Fruit fly (Drosophila melanogaster) whole organism, embryonic: Measurements from ENCODE around the gene Os-C.

Experiments
- CG10267 ChIP-seq: fragments of 200-800 bp; sonication (Bioruptor generic); optimal IDR thresholded peaks from 2 replicates; lab custom pipeline; 2018; ENCODE audit warnings: missing biosample characterization, mild to moderate bottlenecking, missing genetic modification characterization, moderate library complexity
- CG11085 ChIP-seq: fragments of 200-800 bp; sonication (Bioruptor generic); IDR thresholded peaks from 2 replicates; pipeline ENCODE4 v1.3.6; 2022; ENCODE audit warnings: missing biosample characterization, missing genetic modification characterization
- CG11504 ChIP-seq: fragments of 200-800 bp; sonication (Bioruptor generic); optimal IDR thresholded peaks from 3 replicates; lab custom pipeline; 2019; ENCODE audit warnings: missing biosample characterization, mild to moderate bottlenecking, missing genetic modification characterization, moderate library complexity
- CG12155 ChIP-seq: fragments of 200-800 bp; sonication (Bioruptor generic); optimal IDR thresholded peaks from 3 replicates; lab custom pipeline; 2016; ENCODE audit warnings: missing biosample characterization, missing genetic modification characterization
- CG13123 ChIP-seq: fragments of 200-800 bp; sonication (Bioruptor generic); optimal IDR thresholded peaks from 2 replicates; lab custom pipeline; 2016; ENCODE audit warnings: missing biosample characterization, missing genetic modification characterization
- CG13424 ChIP-seq: fragments of 200-800 bp; sonication (Bioruptor generic); optimal IDR thresholded peaks from 2 replicates; lab custom pipeline; 2019; ENCODE audit warnings: missing biosample characterization, mild to moderate bottlenecking, missing genetic modification characterization, moderate library complexity
- CG13894 ChIP-seq: fragments of 200-800 bp; sonication (Bioruptor generic); optimal IDR thresholded peaks from 3 replicates; lab custom pipeline; 2018; ENCODE audit warnings: missing biosample characterization, mild to moderate bottlenecking, missing genetic modification characterization, moderate library complexity
- CG14710 ChIP-seq: fragments of 200-800 bp; sonication (Bioruptor generic); optimal IDR thresholded peaks from 3 replicates; lab custom pipeline; 2019; ENCODE audit warnings: missing biosample characterization, mild to moderate bottlenecking, missing genetic modification characterization, moderate library complexity
- CG15514 ChIP-seq: fragments of 200-800 bp; sonication (Bioruptor generic); optimal IDR thresholded peaks from 3 replicates; lab custom pipeline; 2017; ENCODE audit warnings: missing biosample characterization, missing genetic modification characterization, mild to moderate bottlenecking, moderate library complexity, missing genetic modification reagents
- CG1602 ChIP-seq: fragments of 200-800 bp; sonication (Bioruptor generic); optimal IDR thresholded peaks from 3 replicates; lab custom pipeline; 2016; ENCODE audit warnings: missing biosample characterization, missing genetic modification characterization
- CG17829 ChIP-seq: fragments of 200-800 bp; optimal IDR thresholded peaks from 2 replicates; lab custom pipeline; 2019; ENCODE audit warnings: missing biosample characterization, mild to moderate bottlenecking, missing genetic modification characterization, moderate library complexity
- CG18011 ChIP-seq: fragments of 200-800 bp; sonication (Bioruptor generic); optimal IDR thresholded peaks from 2 replicates; lab custom pipeline; 2017; ENCODE audit warnings: missing biosample characterization, missing genetic modification characterization, mild to moderate bottlenecking, moderate library complexity, missing genotype
- CG2202 ChIP-seq: fragments of 200-800 bp; sonication (Bioruptor generic); optimal IDR thresholded peaks from 2 replicates; lab custom pipeline; 2018; ENCODE audit warnings: missing biosample characterization, mild to moderate bottlenecking, missing genetic modification characterization
- CG2678 ChIP-seq: fragments of 200-800 bp; sonication (Bioruptor generic); optimal IDR thresholded peaks from 3 replicates; lab custom pipeline; 2019; ENCODE audit warnings: missing biosample characterization, mild to moderate bottlenecking, missing genetic modification characterization, moderate library complexity
- CG2712 ChIP-seq: fragments of 200-800 bp; optimal IDR thresholded peaks from 3 replicates; lab custom pipeline; 2019; ENCODE audit warnings: missing biosample characterization, mild to moderate bottlenecking, missing genetic modification characterization, moderate library complexity
- CG34376 ChIP-seq: fragments of 200-800 bp; sonication (Bioruptor generic); optimal IDR thresholded peaks from 2 replicates; lab custom pipeline; 2018; ENCODE audit warnings: missing biosample characterization, mild to moderate bottlenecking, missing genetic modification characterization
- CG3726 ChIP-seq: fragments of 200-800 bp; sonication (Bioruptor generic); IDR thresholded peaks from 3 replicates; pipeline ENCODE4, ENCODE4 v1.3.6; 2022; ENCODE audit warnings: missing biosample characterization, missing genetic modification characterization
- CG3847 ChIP-seq: fragments of 200-800 bp; sonication (Bioruptor generic); IDR thresholded peaks from 2 replicates; pipeline ENCODE4 v1.3.6; 2022; ENCODE audit warnings: missing biosample characterization, missing genetic modification characterization
- CG4707 ChIP-seq: fragments of 200-800 bp; sonication (Bioruptor generic); optimal IDR thresholded peaks from 2 replicates; lab custom pipeline; 2018; ENCODE audit warnings: missing biosample characterization, mild to moderate bottlenecking, missing genetic modification characterization, moderate library complexity
- CG5953 ChIP-seq: fragments of 200-800 bp; sonication (Bioruptor generic); IDR thresholded peaks from 2 replicates; pipeline ENCODE4 v1.3.6; 2022; ENCODE audit warnings: missing biosample characterization, missing genetic modification characterization
- CG6689 ChIP-seq: fragments of 200-800 bp; sonication (Bioruptor generic); IDR thresholded peaks from 2 replicates; pipeline ENCODE4 v1.3.6; 2022; ENCODE audit warnings: missing biosample characterization, missing genetic modification characterization
- CG7839 ChIP-seq: fragments of 200-800 bp; sonication (Bioruptor generic); optimal IDR thresholded peaks from 3 replicates; lab custom pipeline; 2018; ENCODE audit warnings: missing biosample characterization, mild to moderate bottlenecking, missing genetic modification characterization, moderate library complexity
- Dp ChIP-seq: fragments of 200-800 bp; sonication (Bioruptor generic); optimal IDR thresholded peaks from 2 replicates; lab custom pipeline; 2018; ENCODE audit warnings: missing biosample characterization, mild to moderate bottlenecking, missing genetic modification characterization, moderate library complexity
- HLHmδ ChIP-seq: fragments of 200-800 bp; sonication (Bioruptor generic); optimal IDR thresholded peaks from 2 replicates; lab custom pipeline; 2018; ENCODE audit warnings: missing biosample characterization, mild to moderate bottlenecking, missing genetic modification characterization, moderate library complexity
- Hr78 ChIP-seq, 2 experiments: fragments of 200-800 bp in 1 of 2; fragments of >200 bp in 1 of 2; sonication (Bioruptor generic) in 1 of 2; optimal IDR thresholded peaks; 2 replicates each; lab custom pipeline; 2017 to 2019; ENCODE audit warnings: missing biosample characterization in 2 of 2, missing genetic modification characterization in 2 of 2, mild to moderate bottlenecking in 1 of 2, moderate library complexity in 1 of 2
- Hsf ChIP-seq: fragments of 200-800 bp; sonication (Bioruptor generic); optimal IDR thresholded peaks from 3 replicates; lab custom pipeline; 2016; ENCODE audit warnings: missing biosample characterization, missing genetic modification characterization
- Lhr ChIP-seq: fragments of 200-800 bp; sonication (Bioruptor generic); optimal IDR thresholded peaks from 3 replicates; lab custom pipeline; 2017; ENCODE audit warnings: mild to moderate bottlenecking, missing biosample characterization, missing genetic modification reagents, missing genetic modification characterization
- MESR4 ChIP-seq: fragments of 200-800 bp; sonication (Bioruptor generic); optimal IDR thresholded peaks from 2 replicates; lab custom pipeline; 2018; ENCODE audit warnings: missing biosample characterization, mild to moderate bottlenecking, missing genetic modification characterization, moderate library complexity
- Med ChIP-seq: fragments of 200-800 bp; sonication (Bioruptor generic); peaks from one replicate; lab custom pipeline; 2016; ENCODE audit warnings: missing biosample characterization, missing genetic modification characterization, mild to moderate bottlenecking, inconsistent platforms, moderate library complexity
- Sry-β ChIP-seq: fragments of 200-800 bp; sonication (Bioruptor generic); optimal IDR thresholded peaks from 2 replicates; lab custom pipeline; 2018; ENCODE audit warnings: missing biosample characterization, mild to moderate bottlenecking, missing genetic modification characterization, moderate library complexity
- al ChIP-seq: fragments of 200-800 bp; sonication (Bioruptor generic); IDR thresholded peaks from 2 replicates; pipeline ENCODE4 v1.3.6; 2022; ENCODE audit warnings: missing biosample characterization, missing genetic modification characterization
- ash1 ChIP-seq: fragments of 200-800 bp; sonication (Bioruptor generic); optimal IDR thresholded peaks from 2 replicates; lab custom pipeline; 2018; ENCODE audit warnings: missing biosample characterization, mild to moderate bottlenecking, missing genetic modification characterization
- chn ChIP-seq: fragments of 200-800 bp; sonication (Bioruptor generic); optimal IDR thresholded peaks from 2 replicates; lab custom pipeline; 2016; ENCODE audit warnings: missing biosample characterization, missing genetic modification characterization
- gem ChIP-seq: fragments of 200-800 bp; sonication (Bioruptor generic); optimal IDR thresholded peaks from 2 replicates; lab custom pipeline; 2019; ENCODE audit warnings: missing biosample characterization, mild to moderate bottlenecking, missing genetic modification characterization, moderate library complexity
- gfzf ChIP-seq: fragments of 200-800 bp; sonication (Bioruptor generic); optimal IDR thresholded peaks from 2 replicates; lab custom pipeline; 2016; ENCODE audit warnings: missing biosample characterization, mild to moderate bottlenecking, missing genetic modification characterization, moderate library complexity
- grau ChIP-seq: fragments of 200-800 bp; optimal IDR thresholded peaks from 3 replicates; lab custom pipeline; 2019; ENCODE audit warnings: missing biosample characterization, mild to moderate bottlenecking, missing genetic modification characterization, moderate library complexity
- hb ChIP-seq: fragments of 200-800 bp; sonication (Bioruptor generic); IDR thresholded peaks from 3 replicates; pipeline ENCODE4 v1.3.6; 2022; ENCODE audit warnings: missing biosample characterization, missing genetic modification characterization; ENCODE audit not compliant: partially characterized antibody
- inv ChIP-seq: fragments of 200-800 bp; sonication (Bioruptor generic); IDR thresholded peaks from 2 replicates; pipeline ENCODE4 v1.3.6; 2022; ENCODE audit warnings: missing biosample characterization, missing genetic modification characterization; ENCODE audit not compliant: partially characterized antibody
- lmd ChIP-seq: fragments of 200-800 bp; sonication (Bioruptor generic); IDR thresholded peaks from 2 replicates; pipeline ENCODE4 v1.3.6; 2022; ENCODE audit warnings: missing biosample characterization, missing genetic modification characterization
- lola ChIP-seq, 3 experiments: fragments of >200 bp in 2 of 3; fragments of 200-800 bp in 1 of 3; sonication (Bioruptor generic) in 1 of 3; optimal IDR thresholded peaks; 2 replicates each; lab custom pipeline; 2017 to 2019; ENCODE audit warnings: missing biosample characterization in 3 of 3, missing genetic modification characterization in 3 of 3, mild to moderate bottlenecking in 1 of 3, moderate library complexity in 1 of 3
- sens ChIP-seq: fragments of 200-800 bp; sonication (Bioruptor generic); peaks from one replicate; lab custom pipeline; 2016; ENCODE audit warnings: missing biosample characterization, missing genetic modification characterization
- ssp ChIP-seq: fragments of 200-800 bp; sonication (Bioruptor generic); IDR thresholded peaks from 2 replicates; pipeline ENCODE4 v1.3.6; 2022; ENCODE audit warnings: missing biosample characterization, missing genetic modification characterization
- stwl ChIP-seq: fragments of 200-800 bp; sonication (Bioruptor generic); optimal IDR thresholded peaks from 3 replicates; lab custom pipeline; 2018; ENCODE audit warnings: missing biosample characterization, mild to moderate bottlenecking, missing genetic modification characterization, moderate library complexity
- tna ChIP-seq: fragments of 200-800 bp; sonication (Bioruptor generic); IDR thresholded peaks from 2 replicates; pipeline ENCODE4 v1.3.6; 2022; ENCODE audit warnings: missing biosample characterization, missing genetic modification characterization; ENCODE audit not compliant: partially characterized antibody
- zen ChIP-seq: fragments of 200-800 bp; sonication (Bioruptor generic); optimal IDR thresholded peaks from 3 replicates; lab custom pipeline; 2018; ENCODE audit warnings: missing biosample characterization, mild to moderate bottlenecking, missing genetic modification characterization, moderate library complexity
- zf30C ChIP-seq: fragments of 200-800 bp; sonication (Bioruptor generic); optimal IDR thresholded peaks from 3 replicates; lab custom pipeline; 2018; ENCODE audit warnings: missing biosample characterization, mild to moderate bottlenecking, missing genetic modification characterization
- zfh1 ChIP-seq: fragments of 200-800 bp; sonication (Bioruptor generic); IDR thresholded peaks from 3 replicates; pipeline ENCODE4 v1.3.6; 2022; ENCODE audit warnings: missing biosample characterization, missing genetic modification characterization

Os-C gene

dm6 chr3R:7998778-7999177, 20.0 kb downstream of the Os-C start (continued):
- TF ChIP-seq tna (GFP tag; lab: Robert Waterston, UW) = no peak
- no peak for TF ChIP-seq al
- TF ChIP-seq CG13894 (tag; lab: Kevin White, UChicago) = peak; percentile 69
- peak; percentile 27 for TF ChIP-seq Med (GFP tag; lab: Kevin White, UChicago)
- no peak for TF ChIP-seq lmd (GFP tag; lab: Robert Waterston, UW)
- no peak for TF ChIP-seq chn (GFP tag; lab: Kevin White, UChicago)
- no peak for TF ChIP-seq zfh1
- no peak for TF ChIP-seq CG34376 (GFP tag; lab: Kevin White, UChicago)
- TF ChIP-seq CG3726 (GFP tag; lab: Robert Waterston, UW) = no peak
- no peak for TF ChIP-seq CG5953 (GFP tag; lab: Robert Waterston, UW)
- no peak for TF ChIP-seq CG13123
- no peak for TF ChIP-seq inv (GFP tag; lab: Robert Waterston, UW)

DNA sequence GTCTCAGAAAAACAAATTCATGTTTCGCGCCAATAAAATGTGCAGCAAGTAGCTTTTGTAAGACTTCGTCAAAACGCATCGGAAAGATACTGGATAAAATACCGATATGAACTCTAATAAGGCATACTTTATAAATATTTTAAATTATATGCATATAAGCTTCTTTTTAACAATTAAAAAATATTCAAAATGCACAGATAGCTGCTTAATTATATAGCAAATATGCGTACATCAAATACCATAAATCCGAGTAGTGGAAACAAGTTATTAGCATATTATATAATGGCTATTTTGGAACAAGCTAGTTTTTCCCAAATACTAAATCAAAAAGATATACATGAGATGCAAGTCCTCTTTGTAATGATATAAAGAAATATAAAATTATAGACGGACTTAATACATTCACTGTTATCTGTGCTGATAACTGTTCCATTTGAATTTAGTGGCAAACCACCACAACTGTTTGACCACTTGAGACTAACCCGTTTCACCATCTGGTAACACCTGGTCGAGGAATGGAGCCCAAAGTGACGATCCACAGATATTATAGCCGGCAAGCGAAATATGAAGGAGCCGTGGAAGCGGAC, 20.9 kb downstream of the Os-C start, which contains the start of gene PIG-H:
Gene PIG-H (plus strand): TSS at position 303 of the 587 bp plus-strand sequence.
- peak; percentile 53 for TF ChIP-seq gem
- TF ChIP-seq hb (GFP tag; lab: Robert Waterston, UW) = 0 out of 3 replicates have a peak, but pooled peaks have one; percentile 16
- peak; percentile 10 for TF ChIP-seq CG1602 (GFP tag; lab: Kevin White, UChicago)
- peak; percentile 9 for TF ChIP-seq Sry-β (GFP tag; lab: Kevin White, UChicago)
- TF ChIP-seq zen (tag; lab: Kevin White, UChicago) = peak; percentile 19
- peak; percentile 14 for TF ChIP-seq CG2678
- TF ChIP-seq CG2202 (tag; lab: Kevin White, UChicago) = no peak
- no peak for TF ChIP-seq CG11085 (GFP tag; lab: Robert Waterston, UW)
- peak; percentile 52 for TF ChIP-seq MESR4 (GFP tag; lab: Kevin White, UChicago)
- peak; percentile 61 for TF ChIP-seq CG14710 (tag; lab: Kevin White, UChicago)
- TF ChIP-seq Med (GFP tag; lab: Kevin White, UChicago) = peak; percentile 59
- peak; percentile 6 for TF ChIP-seq CG13424 (tag; lab: Kevin White, UChicago)
- TF ChIP-seq Hsf (GFP tag; lab: Kevin White, UChicago) = peak; percentile 9
- TF ChIP-seq CG7839 = peak; percentile 14
- peak; percentile 70 for TF ChIP-seq Lhr (GFP tag; lab: Kevin White, UChicago)
- TF ChIP-seq stwl (tag; lab: Kevin White, UChicago) = peak; percentile 28
- TF ChIP-seq zf30C (GFP tag; lab: Kevin White, UChicago) = no peak
- 0 out of 2 replicates have a peak, but pooled peaks have one; percentile 33 for TF ChIP-seq CG3847 (GFP tag; lab: Robert Waterston, UW)
- TF ChIP-seq HLHmδ (GFP tag; lab: Kevin White, UChicago) = no peak
- TF ChIP-seq CG10267 (tag; lab: Kevin White, UChicago) = peak; percentile 19
- TF ChIP-seq lola (GFP tag; optimal IDR thresholded peaks at IDR 0.05; lab: Kevin White, UChicago) = peak in 1 of 3 experiments; percentile 22
- peak; percentile 20 for TF ChIP-seq grau
- peak; percentile 73 for TF ChIP-seq gfzf (GFP tag; lab: Kevin White, UChicago)
- TF ChIP-seq Hr78 (GFP tag; optimal IDR thresholded peaks at IDR 0.05; lab: Kevin White, UChicago) = no peak
- TF ChIP-seq CG4707 = no peak
- peak; percentile 32 for TF ChIP-seq CG17829 (tag; lab: Kevin White, UChicago)
- peak; percentile 95 for TF ChIP-seq Dp (GFP tag; lab: Kevin White, UChicago)
- peak; percentile 2 for TF ChIP-seq CG12155 (GFP tag; lab: Kevin White, UChicago)
- peak; percentile 98 for TF ChIP-seq CG18011
- peak; percentile 37 for TF ChIP-seq CG11504
- TF ChIP-seq sens = peak; percentile 51
- TF ChIP-seq ash1 (GFP tag; lab: Kevin White, UChicago) = no peak
- peak; percentile 47; the same call in 1 of the 2 replicates for TF ChIP-seq CG6689 (GFP tag; lab: Robert Waterston, UW)
- peak; percentile 93 for TF ChIP-seq ssp (GFP tag; lab: Robert Waterston, UW)
- TF ChIP-seq CG2712 (tag; lab: Kevin White, UChicago) = peak; percentile 44
- TF ChIP-seq CG15514 (GFP tag; lab: Kevin White, UChicago) = peak; percentile 5
